Worm (Caenorhabditis elegans) whole organism, L1 larva: ENCODE measurements around the gene fbxa-137.

Source experiments
- C04F5.9 ChIP-seq: sonication (generic microtip); optimal IDR thresholded peaks from 2 replicates; lab custom pipeline; 2016; ENCODE audit warnings: missing genetic modification characterization, missing compliant biosample characterization
- C34B4.2 ChIP-seq: sonication (generic microtip); optimal IDR thresholded peaks from 2 replicates; lab custom pipeline; 2017; ENCODE audit warnings: mild to moderate bottlenecking, missing genetic modification characterization, missing compliant biosample characterization
- Y116A8C.19 ChIP-seq: sonication (generic microtip); optimal IDR thresholded peaks from 2 replicates; lab custom pipeline; 2016; ENCODE audit warnings: missing compliant biosample characterization, missing genetic modification characterization, borderline replicate concordance
- alr-1 ChIP-seq: fragments of 200-800 bp; sonication (Bioruptor generic); optimal IDR thresholded peaks from 2 replicates; lab custom pipeline; 2018; ENCODE audit warnings: borderline replicate concordance, mild to moderate bottlenecking, missing genetic modification characterization, missing compliant biosample characterization
- ama-1 ChIP-seq: fragments of 150-350 bp; optimal IDR thresholded peaks from 2 replicates; lab custom pipeline; 2014
- ceh-8 ChIP-seq: fragments of 200-800 bp; sonication (Bioruptor generic); optimal IDR thresholded peaks from 2 replicates; lab custom pipeline; 2018; ENCODE audit warnings: mild to moderate bottlenecking, missing genetic modification characterization, moderate library complexity, missing compliant biosample characterization
- ceh-82 ChIP-seq, 3 experiments: fragments of 150-350 bp in 1 of 3; sonication (generic microtip) in 2 of 3; optimal IDR thresholded peaks; 2 replicates each; lab custom pipeline; 2014 to 2017; ENCODE audit warnings: missing biosample characterization in 3 of 3, missing genetic modification characterization in 3 of 3
- ces-1 ChIP-seq: fragments of 150-350 bp; optimal IDR thresholded peaks from 2 replicates; lab custom pipeline; 2014; ENCODE audit warnings: missing biosample characterization, missing genetic modification reagents, missing genetic modification characterization
- dpl-1 ChIP-seq, 3 experiments: fragments of 150-350 bp in 2 of 3; sonication (generic microtip) in 1 of 3; optimal IDR thresholded peaks; 2 replicates each; lab custom pipeline; 2014 to 2017; ENCODE audit warnings: missing biosample characterization in 3 of 3, missing genetic modification characterization in 3 of 3, missing genetic modification reagents in 3 of 3
- egl-13 ChIP-seq: sonication (generic microtip); optimal IDR thresholded peaks from 2 replicates; lab custom pipeline; 2016; ENCODE audit warnings: missing genotype, missing genetic modification reagents, missing genetic modification characterization, missing compliant biosample characterization
- fkh-4 ChIP-seq: sonication (generic microtip); optimal IDR thresholded peaks from 2 replicates; lab custom pipeline; 2016; ENCODE audit warnings: missing compliant biosample characterization, missing genetic modification characterization, borderline replicate concordance
- fkh-8 ChIP-seq: sonication (generic microtip); optimal IDR thresholded peaks from 2 replicates; lab custom pipeline; 2016; ENCODE audit warnings: mild to moderate bottlenecking, missing genetic modification characterization, missing compliant biosample characterization
- hlh-17 ChIP-seq: fragments of 200-800 bp; sonication (Bioruptor generic); optimal IDR thresholded peaks from 2 replicates; lab custom pipeline; 2018; ENCODE audit warnings: missing genetic modification characterization, mild to moderate bottlenecking, missing compliant biosample characterization, moderate library complexity, borderline replicate concordance
- hlh-4 ChIP-seq: sonication (generic microtip); optimal IDR thresholded peaks from 2 replicates; lab custom pipeline; 2016; ENCODE audit warnings: mild to moderate bottlenecking, missing genetic modification characterization, missing compliant biosample characterization
- jun-1 ChIP-seq: fragments of 150-350 bp; optimal IDR thresholded peaks from 2 replicates; lab custom pipeline; 2014; ENCODE audit warnings: missing biosample characterization, missing genetic modification reagents, missing genetic modification characterization
- lin-14 ChIP-seq: fragments of 200-800 bp; sonication (Bioruptor generic); optimal IDR thresholded peaks from 2 replicates; lab custom pipeline; 2018; ENCODE audit warnings: mild to moderate bottlenecking, missing genetic modification characterization, moderate library complexity, missing compliant biosample characterization
- lin-15B ChIP-seq: fragments of 150-350 bp; sonication (generic microtip); optimal IDR thresholded peaks from 3 replicates; lab custom pipeline; 2014; ENCODE audit warnings: missing biosample characterization, missing genetic modification characterization
- lin-35 ChIP-seq, 2 experiments: fragments of 150-350 bp; optimal IDR thresholded peaks; 2 replicates each; lab custom pipeline; 2014; ENCODE audit warnings: missing biosample characterization in 2 of 2, missing genetic modification characterization in 2 of 2, missing genetic modification reagents in 2 of 2
- lin-39 ChIP-seq: fragments of 150-350 bp; optimal IDR thresholded peaks from 2 replicates; lab custom pipeline; 2014; ENCODE audit warnings: missing biosample characterization, missing genetic modification reagents, missing genetic modification characterization
- lir-3 ChIP-seq: sonication (generic microtip); optimal IDR thresholded peaks from 2 replicates; lab custom pipeline; 2016; ENCODE audit warnings: mild to moderate bottlenecking, missing genetic modification characterization, moderate library complexity, missing compliant biosample characterization; ENCODE audit not compliant: poor library complexity
- lsy-2 ChIP-seq, 2 experiments: fragments of 150-350 bp; optimal IDR thresholded peaks; 2 replicates each; lab custom pipeline; 2014; ENCODE audit warnings: missing biosample characterization in 2 of 2, missing genetic modification characterization in 2 of 2
- mab-9 ChIP-seq: fragments of 200-800 bp; sonication (Bioruptor generic); IDR thresholded peaks from 2 replicates; pipeline ENCODE4 v1.3.6; 2022; ENCODE audit warnings: missing genetic modification reagents, missing genetic modification characterization, missing compliant biosample characterization
- mef-2 ChIP-seq: fragments of 150-350 bp; optimal IDR thresholded peaks from 2 replicates; lab custom pipeline; 2014; ENCODE audit warnings: missing biosample characterization, missing genetic modification characterization
- mep-1 ChIP-seq: fragments of 150-350 bp; optimal IDR thresholded peaks from 2 replicates; lab custom pipeline; 2014; ENCODE audit warnings: missing biosample characterization, missing genetic modification characterization
- nhr-12 ChIP-seq: sonication (generic microtip); optimal IDR thresholded peaks from 2 replicates; lab custom pipeline; 2017; ENCODE audit warnings: missing biosample characterization, missing genetic modification characterization
- nhr-19 ChIP-seq: fragments of 200-800 bp; sonication (Bioruptor generic); conservative IDR thresholded peaks from 2 replicates; pipeline ENCODE4 v1.3.6; 2022; ENCODE audit warnings: missing genetic modification characterization, missing compliant biosample characterization
- nhr-237 ChIP-seq: fragments of 150-350 bp; optimal IDR thresholded peaks from 2 replicates; lab custom pipeline; 2014; ENCODE audit warnings: missing biosample characterization, missing genetic modification characterization
- nhr-28 ChIP-seq: fragments of 150-350 bp; optimal IDR thresholded peaks from 2 replicates; lab custom pipeline; 2014; ENCODE audit warnings: missing biosample characterization, missing genetic modification characterization
- nhr-47 ChIP-seq: sonication (generic microtip); optimal IDR thresholded peaks from 2 replicates; lab custom pipeline; 2016; ENCODE audit warnings: mild to moderate bottlenecking, missing genetic modification characterization, moderate library complexity, missing compliant biosample characterization
- nhr-71 ChIP-seq: sonication (generic microtip); optimal IDR thresholded peaks from 2 replicates; lab custom pipeline; 2016; ENCODE audit warnings: mild to moderate bottlenecking, missing genetic modification characterization, moderate library complexity, missing compliant biosample characterization
- nhr-77 ChIP-seq: fragments of 150-350 bp; optimal IDR thresholded peaks from 2 replicates; lab custom pipeline; 2014; ENCODE audit warnings: missing biosample characterization, missing genetic modification characterization
- nhr-85 ChIP-seq: sonication (generic microtip); peaks from one replicate; lab custom pipeline; 2016; ENCODE audit warnings: missing genetic modification characterization, inconsistent platforms, missing compliant biosample characterization
- nhr-90 ChIP-seq: sonication (generic microtip); optimal IDR thresholded peaks from 2 replicates; lab custom pipeline; 2016; ENCODE audit warnings: mild to moderate bottlenecking, missing genetic modification characterization, missing compliant biosample characterization; ENCODE audit not compliant: poor library complexity
- pag-3 ChIP-seq: sonication (generic microtip); optimal IDR thresholded peaks from 2 replicates; lab custom pipeline; 2017; ENCODE audit warnings: missing genetic modification characterization, mild to moderate bottlenecking, missing compliant biosample characterization, antibody characterized with exemption, borderline replicate concordance; ENCODE audit not compliant: insufficient read depth
- pax-3 ChIP-seq: fragments of 200-800 bp; sonication (Bioruptor generic); optimal IDR thresholded peaks from 2 replicates; lab custom pipeline; 2018; ENCODE audit warnings: mild to moderate bottlenecking, missing genetic modification characterization, moderate library complexity, missing compliant biosample characterization
- pqm-1 ChIP-seq: sonication (generic microtip); optimal IDR thresholded peaks from 3 replicates; lab custom pipeline; 2017; ENCODE audit warnings: missing biosample characterization, missing genetic modification characterization
- rnt-1 ChIP-seq: sonication (generic microtip); optimal IDR thresholded peaks from 2 replicates; lab custom pipeline; 2016; ENCODE audit warnings: mild to moderate bottlenecking, missing genetic modification characterization, moderate library complexity, missing compliant biosample characterization
- skn-1 ChIP-seq: fragments of 150-350 bp; optimal IDR thresholded peaks from 2 replicates; lab custom pipeline; 2014; ENCODE audit warnings: missing biosample characterization, missing genetic modification characterization
- snu-23 ChIP-seq: sonication (generic microtip); optimal IDR thresholded peaks from 2 replicates; lab custom pipeline; 2016; ENCODE audit warnings: missing genetic modification characterization, missing compliant biosample characterization
- sox-4 ChIP-seq: sonication (generic microtip); optimal IDR thresholded peaks from 2 replicates; lab custom pipeline; 2016; ENCODE audit warnings: missing genetic modification characterization, missing compliant biosample characterization
- sptf-1 ChIP-seq: fragments of 150-350 bp; optimal IDR thresholded peaks from 2 replicates; lab custom pipeline; 2014; ENCODE audit warnings: missing biosample characterization, missing genetic modification characterization
- swsn-7 ChIP-seq: sonication (generic microtip); optimal IDR thresholded peaks from 2 replicates; lab custom pipeline; 2016; ENCODE audit warnings: missing genetic modification characterization, missing compliant biosample characterization
- tlp-1 ChIP-seq: fragments of 150-350 bp; optimal IDR thresholded peaks from 2 replicates; lab custom pipeline; 2014; ENCODE audit warnings: missing biosample characterization, missing genetic modification characterization
- unc-62 ChIP-seq: fragments of 150-350 bp; optimal IDR thresholded peaks from 2 replicates; lab custom pipeline; 2014; ENCODE audit warnings: missing biosample characterization, missing genetic modification reagents, missing genetic modification characterization
- vab-15 ChIP-seq: sonication (generic microtip); optimal IDR thresholded peaks from 2 replicates; lab custom pipeline; 2017; ENCODE audit warnings: missing genotype, mild to moderate bottlenecking, missing genetic modification characterization, missing compliant biosample characterization
- xbp-1 ChIP-seq: sonication (generic microtip); optimal IDR thresholded peaks from 2 replicates; lab custom pipeline; 2016; ENCODE audit warnings: missing genetic modification characterization, missing compliant biosample characterization
- zag-1 ChIP-seq: fragments of 150-350 bp; optimal IDR thresholded peaks from 2 replicates; lab custom pipeline; 2014; ENCODE audit warnings: missing biosample characterization, missing genetic modification characterization

Gene fbxa-137

DNA sequence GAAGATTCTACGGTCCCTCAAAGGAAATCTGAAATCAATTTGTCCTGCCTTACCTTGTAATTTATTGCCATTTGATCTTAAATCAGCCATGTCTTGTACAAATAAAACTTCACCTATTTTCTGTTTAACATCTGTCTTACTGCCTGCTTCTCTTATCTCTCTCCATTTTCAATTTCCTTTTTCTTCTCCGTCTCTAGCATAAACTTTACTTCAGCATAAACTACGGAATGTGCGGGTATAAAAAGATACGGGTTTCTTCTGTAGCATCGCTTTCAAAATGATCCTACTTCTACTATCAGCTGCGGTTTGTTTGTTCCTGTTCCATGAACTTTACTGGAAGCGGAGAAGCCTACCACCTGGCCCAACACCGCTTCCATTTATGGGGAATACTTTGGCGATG lies 33.9 kb upstream of the fbxa-137 start, which contains the start of gene cyp-33C5 (continued):
- TF ChIP-seq nhr-237 (tag; lab: Kevin White, UChicago): no peak
- TF ChIP-seq lsy-2 (tag; optimal IDR thresholded peaks at IDR 0.05; lab: Kevin White, UChicago): peak in 1 of 2 experiments; percentile 16
- TF ChIP-seq swsn-7 (tag; lab: Kevin White, UChicago): no peak
- TF ChIP-seq unc-62 (GFP tag; lab: Kevin White, UChicago): no peak
- TF ChIP-seq nhr-77 (tag; lab: Kevin White, UChicago): peak; percentile 22
- TF ChIP-seq xbp-1 (tag; lab: Kevin White, UChicago): no peak
- no peak for TF ChIP-seq fkh-8 (tag; lab: Kevin White, UChicago)
- no peak; the same call in 1 of the 2 replicates for TF ChIP-seq nhr-19 (GFP tag; lab: Robert Waterston, UW)
- TF ChIP-seq sox-4 (tag; lab: Kevin White, UChicago): no peak
- TF ChIP-seq nhr-90: no peak
- no peak for TF ChIP-seq C34B4.2 (tag; lab: Kevin White, UChicago)
- no peak for TF ChIP-seq C04F5.9 (tag; lab: Kevin White, UChicago)
- peak; percentile 67 for TF ChIP-seq nhr-85 (tag; lab: Kevin White, UChicago)
- no peak for TF ChIP-seq pag-3
- TF ChIP-seq nhr-12 (tag; lab: Kevin White, UChicago): no peak
- no peak for TF ChIP-seq tlp-1 (tag; lab: Kevin White, UChicago)
- TF ChIP-seq zag-1: no peak
- TF ChIP-seq sptf-1 (tag; lab: Kevin White, UChicago): no peak
- TF ChIP-seq egl-13: no peak
- no peak for TF ChIP-seq pax-3 (tag; lab: Kevin White, UChicago)
- TF ChIP-seq nhr-71 (tag; lab: Kevin White, UChicago): no peak
- TF ChIP-seq skn-1 (tag; lab: Kevin White, UChicago): no peak
- no peak for TF ChIP-seq lin-15B (tag; lab: Kevin White, UChicago)
- TF ChIP-seq ces-1 (GFP tag; lab: Kevin White, UChicago): no peak
- peak; percentile 29 for TF ChIP-seq snu-23 (GFP tag; lab: Kevin White, UChicago)
- TF ChIP-seq Y116A8C.19 (tag; lab: Kevin White, UChicago): no peak
- TF ChIP-seq rnt-1: peak; percentile 12
- no peak for TF ChIP-seq mab-9 (GFP tag; lab: Robert Waterston, UW)
- no peak for TF ChIP-seq vab-15 (tag; lab: Kevin White, UChicago)
- peak; percentile 84 for TF ChIP-seq lin-14
- peak in 1 of 3 experiments; percentile 17 for TF ChIP-seq ceh-82 (tag; optimal IDR thresholded peaks at IDR 0.05; lab: Kevin White, UChicago)
- no peak for TF ChIP-seq dpl-1 (GFP tag; optimal IDR thresholded peaks at IDR 0.05; lab: Kevin White, UChicago)
- TF ChIP-seq hlh-17 (GFP tag; lab: Kevin White, UChicago): no peak
- no peak for TF ChIP-seq jun-1 (tag; lab: Kevin White, UChicago)
- peak in 1 of 2 experiments; percentile 31 for TF ChIP-seq lin-35 (GFP tag; optimal IDR thresholded peaks at IDR 0.05; lab: Kevin White, UChicago)
- no peak for TF ChIP-seq lin-39 (tag; lab: Kevin White, UChicago)
- no peak for TF ChIP-seq ama-1 (lab: Kevin White, UChicago)
- no peak for TF ChIP-seq fkh-4 (tag; lab: Kevin White, UChicago)
- TF ChIP-seq alr-1: no peak

DNA sequence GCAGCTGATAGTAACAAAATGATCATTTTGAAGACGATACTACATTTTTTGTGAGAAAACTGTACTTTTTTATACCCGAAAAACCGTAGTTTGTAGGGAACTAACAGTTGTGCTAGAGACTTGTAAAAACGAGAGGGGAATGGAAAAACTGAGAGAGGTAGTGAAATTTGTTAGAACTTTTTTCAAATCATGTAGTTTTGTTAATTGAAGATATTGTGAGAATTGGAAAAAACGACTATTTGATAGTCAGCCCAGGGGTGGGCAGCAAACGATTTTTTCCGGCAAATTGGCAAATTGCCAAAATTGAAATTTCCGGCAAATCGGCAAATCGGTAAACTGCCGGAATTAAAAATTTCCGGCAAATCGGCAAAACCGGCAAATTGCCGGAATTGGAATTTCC lies 29.3 kb upstream of the fbxa-137 start, which contains the start of gene cyp-33C6:
TSS of gene cyp-33C6 (minus strand) at position 101 of the 400 bp plus-strand sequence.
- no peak for TF ChIP-seq vab-15 (tag; lab: Kevin White, UChicago)
- TF ChIP-seq nhr-47: no peak
- no peak for TF ChIP-seq lir-3 (tag; lab: Kevin White, UChicago)
- no peak for TF ChIP-seq pqm-1
- TF ChIP-seq ceh-8 (GFP tag; lab: Kevin White, UChicago): no peak
- TF ChIP-seq rnt-1: no peak
- TF ChIP-seq nhr-71 (tag; lab: Kevin White, UChicago): no peak
- no peak for TF ChIP-seq lin-14
- no peak for TF ChIP-seq mep-1 (tag; lab: Kevin White, UChicago)
- no peak for TF ChIP-seq lsy-2 (tag; optimal IDR thresholded peaks at IDR 0.05; lab: Kevin White, UChicago)
- no peak for TF ChIP-seq mef-2 (tag; lab: Kevin White, UChicago)
- no peak for TF ChIP-seq nhr-28 (tag; lab: Kevin White, UChicago)
- TF ChIP-seq ama-1 (lab: Kevin White, UChicago): no peak
- no peak for TF ChIP-seq xbp-1 (tag; lab: Kevin White, UChicago)
- no peak for TF ChIP-seq hlh-4 (tag; lab: Kevin White, UChicago)
